Fruit fly (Drosophila melanogaster) whole organism, embryonic: ENCODE measurements around the gene scrt.
A peak's percentile ranks its signal among the peaks of the same experiment; 100 is the strongest.

Experiments
- Abd-B ChIP-seq: fragments of 200-800 bp; sonication (Bioruptor generic); optimal IDR thresholded peaks from 2 replicates; lab custom pipeline; 2018; ENCODE audit warnings: missing biosample characterization, mild to moderate bottlenecking, missing genetic modification characterization, moderate library complexity
- Blimp-1 ChIP-seq: fragments of 200-800 bp; sonication (Bioruptor generic); optimal IDR thresholded peaks from 3 replicates; lab custom pipeline; 2018; ENCODE audit warnings: missing biosample characterization, missing genetic modification characterization, mild to moderate bottlenecking, moderate library complexity, missing genetic modification reagents
- CG10565 ChIP-seq: fragments of 200-800 bp; sonication (Bioruptor generic); optimal IDR thresholded peaks from 3 replicates; lab custom pipeline; 2016; ENCODE audit warnings: missing biosample characterization, mild to moderate bottlenecking, missing genetic modification characterization
- CG11696 ChIP-seq: fragments of 200-800 bp; sonication (Bioruptor generic); IDR thresholded peaks from 2 replicates; pipeline ENCODE4 v1.3.6; 2022; ENCODE audit warnings: missing biosample characterization, missing genetic modification characterization
- CG12155 ChIP-seq: fragments of 200-800 bp; sonication (Bioruptor generic); optimal IDR thresholded peaks from 3 replicates; lab custom pipeline; 2016; ENCODE audit warnings: missing biosample characterization, missing genetic modification characterization
- CG13624 ChIP-seq: fragments of 200-800 bp; sonication (Bioruptor generic); optimal IDR thresholded peaks from 2 replicates; lab custom pipeline; 2016; ENCODE audit warnings: missing biosample characterization, missing genetic modification characterization
- CG13775 ChIP-seq: fragments of 200-800 bp; sonication (Bioruptor generic); optimal IDR thresholded peaks from 3 replicates; lab custom pipeline; 2017; ENCODE audit warnings: missing biosample characterization, mild to moderate bottlenecking, missing genetic modification characterization
- CG1792 ChIP-seq: fragments of 200-800 bp; sonication (Bioruptor generic); optimal IDR thresholded peaks from 2 replicates; lab custom pipeline; 2016; ENCODE audit warnings: missing biosample characterization, missing genetic modification characterization
- CG1832 ChIP-seq: fragments of 200-800 bp; sonication (Bioruptor generic); optimal IDR thresholded peaks from 2 replicates; lab custom pipeline; 2017; ENCODE audit warnings: missing biosample characterization, mild to moderate bottlenecking, missing genetic modification characterization, inconsistent platforms
- CG31388 ChIP-seq: fragments of 200-800 bp; sonication (Bioruptor generic); optimal IDR thresholded peaks from 2 replicates; lab custom pipeline; 2016; ENCODE audit warnings: missing biosample characterization, missing genetic modification characterization
- CG4854 ChIP-seq: fragments of 200-800 bp; sonication (Bioruptor generic); optimal IDR thresholded peaks from 2 replicates; lab custom pipeline; 2016; ENCODE audit warnings: missing biosample characterization, missing genetic modification characterization, inconsistent platforms
- CG7928 ChIP-seq: fragments of 200-800 bp; sonication (Bioruptor generic); optimal IDR thresholded peaks from 2 replicates; lab custom pipeline; 2017; ENCODE audit warnings: missing biosample characterization, mild to moderate bottlenecking, missing genetic modification characterization
- Ets65A ChIP-seq: fragments of 200-800 bp; sonication (Bioruptor generic); peaks from one replicate; lab custom pipeline; 2016; ENCODE audit warnings: missing biosample characterization, missing genetic modification characterization
- HmgZ ChIP-seq: fragments of 200-800 bp; sonication (Bioruptor generic); optimal IDR thresholded peaks from 2 replicates; lab custom pipeline; 2018; ENCODE audit warnings: missing biosample characterization, mild to moderate bottlenecking, missing genetic modification characterization
- Hmx ChIP-seq: fragments of 200-800 bp; sonication (Bioruptor generic); optimal IDR thresholded peaks from 2 replicates; lab custom pipeline; 2016; ENCODE audit warnings: missing biosample characterization, missing genetic modification characterization
- NFAT ChIP-seq: fragments of 200-800 bp; sonication (Bioruptor generic); IDR thresholded peaks from 2 replicates; pipeline ENCODE4 v1.3.6; 2022; ENCODE audit warnings: missing biosample characterization, missing genetic modification characterization
- Neu2 ChIP-seq: fragments of 200-800 bp; sonication (Bioruptor generic); optimal IDR thresholded peaks from 3 replicates; lab custom pipeline; 2016; ENCODE audit warnings: missing biosample characterization, missing genetic modification characterization, borderline replicate concordance
- Pdp1 ChIP-seq, 2 experiments: fragments of 200-800 bp; sonication (Bioruptor generic); optimal IDR thresholded peaks; 3 replicates each; lab custom pipeline; 2016; ENCODE audit warnings: missing biosample characterization in 2 of 2, missing genetic modification characterization in 2 of 2, mild to moderate bottlenecking in 1 of 2, moderate library complexity in 1 of 2
- Taf1 ChIP-seq: fragments of 200-800 bp; sonication (Bioruptor generic); IDR thresholded peaks from 2 replicates; pipeline ENCODE4 v1.3.6; 2022; ENCODE audit warnings: missing biosample characterization, missing genetic modification characterization
- Trl ChIP-seq, 3 experiments: fragments of >200 bp in 2 of 3; fragments of 200-800 bp in 1 of 3; sonication (Bioruptor generic) in 1 of 3; optimal IDR thresholded peaks; 2 replicates in 1 of 3; 3 replicates in 2 of 3; lab custom pipeline; 2016 to 2017; ENCODE audit warnings: missing biosample characterization in 1 of 3, missing genetic modification characterization in 1 of 3
- abd-A ChIP-seq: fragments of 200-800 bp; sonication (Bioruptor generic); optimal IDR thresholded peaks from 3 replicates; lab custom pipeline; 2019; ENCODE audit warnings: missing biosample characterization, mild to moderate bottlenecking, missing genetic modification characterization, moderate library complexity
- cad ChIP-seq: fragments of >200 bp; optimal IDR thresholded peaks from 2 replicates; lab custom pipeline; 2017; ENCODE audit warnings: missing biosample characterization, missing genetic modification characterization
- cas ChIP-seq: fragments of 200-800 bp; sonication (Bioruptor generic); IDR thresholded peaks from 2 replicates; pipeline ENCODE4 v1.3.6; 2022; ENCODE audit warnings: missing biosample characterization, missing genetic modification characterization
- cg ChIP-seq: fragments of 200-800 bp; sonication (Bioruptor generic); optimal IDR thresholded peaks from 3 replicates; lab custom pipeline; 2019; ENCODE audit warnings: missing biosample characterization, mild to moderate bottlenecking, missing genetic modification characterization, moderate library complexity
- croc ChIP-seq: fragments of 200-800 bp; sonication (Bioruptor generic); conservative IDR thresholded peaks from 3 replicates; pipeline ENCODE4 v1.3.6; 2022; ENCODE audit warnings: missing biosample characterization, missing genetic modification characterization
- crol ChIP-seq: fragments of 200-800 bp; sonication (Bioruptor generic); IDR thresholded peaks from 2 replicates; pipeline ENCODE4 v1.3.6; 2022; ENCODE audit warnings: missing biosample characterization, missing genetic modification characterization
- eve ChIP-seq, 2 experiments: fragments of >200 bp; optimal IDR thresholded peaks; 2 replicates each; lab custom pipeline; 2017; ENCODE audit warnings: missing biosample characterization in 2 of 2, missing genetic modification characterization in 2 of 2
- ewg ChIP-seq: fragments of 200-800 bp; sonication (Bioruptor generic); optimal IDR thresholded peaks from 3 replicates; lab custom pipeline; 2017; ENCODE audit warnings: mild to moderate bottlenecking, missing biosample characterization, missing genetic modification reagents, missing genetic modification characterization
- gfzf ChIP-seq: fragments of 200-800 bp; sonication (Bioruptor generic); optimal IDR thresholded peaks from 2 replicates; lab custom pipeline; 2016; ENCODE audit warnings: missing biosample characterization, mild to moderate bottlenecking, missing genetic modification characterization, moderate library complexity
- grau ChIP-seq: fragments of 200-800 bp; optimal IDR thresholded peaks from 3 replicates; lab custom pipeline; 2019; ENCODE audit warnings: missing biosample characterization, mild to moderate bottlenecking, missing genetic modification characterization, moderate library complexity
- nerfin-1 ChIP-seq: fragments of 200-800 bp; sonication (Bioruptor generic); optimal IDR thresholded peaks from 3 replicates; lab custom pipeline; 2019; ENCODE audit warnings: missing biosample characterization, mild to moderate bottlenecking, missing genetic modification characterization, moderate library complexity
- p53 ChIP-seq: fragments of 200-800 bp; sonication (Bioruptor generic); optimal IDR thresholded peaks from 2 replicates; lab custom pipeline; 2016; ENCODE audit warnings: missing biosample characterization, missing genetic modification characterization
- pfk ChIP-seq: fragments of 200-800 bp; sonication (Bioruptor generic); optimal IDR thresholded peaks from 2 replicates; lab custom pipeline; 2018; ENCODE audit warnings: missing biosample characterization, mild to moderate bottlenecking, missing genetic modification characterization, moderate library complexity
- run ChIP-seq: fragments of 200-800 bp; sonication (Bioruptor generic); optimal IDR thresholded peaks from 3 replicates; lab custom pipeline; 2018; ENCODE audit warnings: missing biosample characterization, mild to moderate bottlenecking, missing genetic modification characterization
- scrt ChIP-seq: fragments of 200-800 bp; sonication (Bioruptor generic); optimal IDR thresholded peaks from 2 replicates; lab custom pipeline; 2018; ENCODE audit warnings: missing biosample characterization, mild to moderate bottlenecking, missing genetic modification characterization, moderate library complexity
- seq ChIP-seq: fragments of 200-800 bp; sonication (Bioruptor generic); IDR thresholded peaks from 2 replicates; pipeline ENCODE4 v1.3.6; 2022; ENCODE audit warnings: missing biosample characterization, missing genetic modification characterization
- slbo ChIP-seq: fragments of 200-800 bp; sonication (Bioruptor generic); IDR thresholded peaks from 2 replicates; pipeline ENCODE4 v1.3.6; 2022; ENCODE audit warnings: missing biosample characterization, missing genetic modification characterization
- tap ChIP-seq: fragments of 200-800 bp; optimal IDR thresholded peaks from 3 replicates; lab custom pipeline; 2019; ENCODE audit warnings: missing biosample characterization, mild to moderate bottlenecking, missing genetic modification characterization, moderate library complexity
- trem ChIP-seq: fragments of 200-800 bp; optimal IDR thresholded peaks from 3 replicates; lab custom pipeline; 2019; ENCODE audit warnings: missing biosample characterization, mild to moderate bottlenecking, missing genetic modification characterization, moderate library complexity
- twi ChIP-seq: fragments of 200-800 bp; optimal IDR thresholded peaks from 2 replicates; lab custom pipeline; 2019; ENCODE audit warnings: missing biosample characterization, mild to moderate bottlenecking, missing genetic modification characterization, moderate library complexity

The scrt gene

DNA sequence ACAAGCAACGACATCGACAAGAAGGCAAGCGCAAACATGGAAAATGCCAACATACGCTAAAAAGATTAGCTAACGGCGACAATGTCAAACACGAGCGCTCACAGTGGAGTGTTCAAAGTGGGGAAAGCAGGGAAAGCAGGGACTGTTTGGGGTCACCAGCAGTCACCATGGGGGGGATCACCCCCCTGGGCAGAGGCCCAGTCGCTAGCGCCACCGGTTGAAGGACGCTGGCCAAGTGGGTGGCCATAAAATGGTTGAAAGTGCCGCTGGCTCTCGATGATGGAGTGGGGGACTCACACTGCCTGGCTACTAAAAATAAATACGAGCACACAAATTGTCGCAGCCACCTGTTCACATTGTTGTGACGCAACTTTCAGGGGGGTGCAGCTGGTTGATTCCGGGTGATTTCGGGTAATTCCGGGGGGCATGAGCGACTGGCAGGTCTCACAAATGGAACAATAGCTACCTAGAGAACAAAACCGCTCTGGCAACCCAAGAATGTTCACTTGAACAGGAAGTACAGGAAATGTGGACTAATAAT, 22.7 kb upstream of the scrt start (continued):
- TF ChIP-seq CG4854 (GFP tag; lab: Kevin White, UChicago) (no peak), CG10565 (GFP tag; lab: Kevin White, UChicago) (no peak), HmgZ (tag; lab: Kevin White, UChicago) (no peak), CG13624 (GFP tag; lab: Kevin White, UChicago) (no peak), abd-A (tag; lab: Kevin White, UChicago) (peak; percentile 69), twi (no peak), CG11696 (no peak), Blimp-1 (GFP tag; lab: Kevin White, UChicago) (no peak), CG7928 (GFP tag; lab: Kevin White, UChicago) (no peak), run (tag; lab: Kevin White, UChicago) (no peak), cad (GFP tag; lab: Kevin White, UChicago) (no peak), gfzf (GFP tag; lab: Kevin White, UChicago) (no peak), Taf1 (no peak), Pdp1 (GFP tag; optimal IDR thresholded peaks at IDR 0.05; lab: Kevin White, UChicago) (peak in 1 of 2 experiments; percentile 53), CG31388 (GFP tag; lab: Kevin White, UChicago) (no peak), CG13775 (GFP tag; lab: Kevin White, UChicago) (no peak), Hmx (no peak), croc (no peak), pfk (GFP tag; lab: Kevin White, UChicago) (no peak), crol (GFP tag; lab: Robert Waterston, UW) (peak; percentile 55), trem (tag; lab: Kevin White, UChicago) (no peak), slbo (GFP tag; lab: Robert Waterston, UW) (no peak), p53 (no peak)

DNA sequence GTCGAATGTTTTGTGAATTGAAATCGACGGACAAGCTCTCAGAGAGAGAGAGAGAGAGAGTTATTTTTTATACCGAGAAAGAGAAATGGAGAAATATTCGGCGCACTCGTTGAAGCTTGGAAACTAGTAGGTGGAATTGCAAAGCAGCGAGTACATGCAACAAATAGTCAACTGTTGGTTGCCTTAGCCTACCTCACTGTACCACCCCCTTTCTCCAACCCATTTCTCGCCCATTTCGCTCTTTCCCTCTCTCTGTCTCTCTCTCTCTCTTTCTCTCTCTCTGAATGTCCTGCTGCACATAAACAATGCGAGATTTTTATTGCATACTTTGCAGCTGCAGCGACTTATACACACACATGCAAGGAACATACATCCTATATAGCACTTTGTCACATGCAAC, 19.7 kb upstream of the scrt start:
- TF ChIP-seq scrt (GFP tag; lab: Kevin White, UChicago), result peak; percentile 100
- peak; percentile 51 for TF ChIP-seq grau (tag; lab: Kevin White, UChicago)
- peak; percentile 31; the same call in 1 of the 2 replicates for TF ChIP-seq seq (GFP tag; lab: Robert Waterston, UW)
- TF ChIP-seq Trl (optimal IDR thresholded peaks at IDR 0.05; lab: Kevin White, UChicago), result peak; percentile 80 to 82
- TF ChIP-seq Trl (GFP tag; optimal IDR thresholded peaks at IDR 0.05; lab: Kevin White, UChicago), result no peak
- peak; percentile 9 for TF ChIP-seq nerfin-1
- 0 out of 2 replicates have a peak, but pooled peaks have one; percentile 19 for TF ChIP-seq crol (GFP tag; lab: Robert Waterston, UW)
- TF ChIP-seq CG1832 (GFP tag; lab: Kevin White, UChicago), result peak; percentile 54
- peak; percentile 91 for TF ChIP-seq CG12155 (GFP tag; lab: Kevin White, UChicago)
- TF ChIP-seq Neu2 (GFP tag; lab: Kevin White, UChicago), result no peak
- TF ChIP-seq cg, result peak; percentile 41
- peak; percentile 48 for TF ChIP-seq ewg (GFP tag; lab: Kevin White, UChicago)
- TF ChIP-seq CG1792 (GFP tag; lab: Kevin White, UChicago), result no peak
- no peak for TF ChIP-seq cas (GFP tag; lab: Robert Waterston, UW)
- TF ChIP-seq, all 482 proteins: peak for 10

DNA sequence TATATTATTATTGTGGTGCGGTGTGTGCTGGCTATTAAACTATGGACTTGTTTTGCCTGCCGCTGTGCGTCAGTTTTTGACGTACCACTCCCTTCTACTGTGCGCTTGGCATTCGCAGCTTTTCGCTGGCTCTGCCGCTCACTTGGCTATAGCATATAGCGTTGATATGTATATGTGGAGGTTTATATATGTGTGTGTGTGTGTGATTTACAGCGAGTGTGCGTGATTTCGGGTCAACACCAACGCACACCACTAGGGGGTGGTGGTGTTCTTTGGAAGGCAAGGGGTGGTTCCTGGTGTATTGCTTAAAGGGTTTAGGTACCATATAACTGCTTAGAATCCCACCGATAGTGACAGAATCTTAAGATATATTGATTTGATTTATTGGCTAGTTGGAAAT, 19.0 kb upstream of the scrt start, which contains the start of gene CG12605:
Gene CG12605 (minus strand): TSS at position 101 of the 400 bp plus-strand sequence.
- peak; percentile 52 for TF ChIP-seq Ets65A (GFP tag; lab: Kevin White, UChicago)
- TF ChIP-seq cg, result peak; percentile 44
- TF ChIP-seq Abd-B (GFP tag; lab: Kevin White, UChicago), result no peak
- 0 out of 2 replicates have a peak, but pooled peaks have one; percentile 23 for TF ChIP-seq seq (GFP tag; lab: Robert Waterston, UW)
- TF ChIP-seq tap, result no peak
- 0 out of 2 replicates have a peak, but pooled peaks have one; percentile 6 for TF ChIP-seq NFAT
- no peak for TF ChIP-seq eve (GFP tag; optimal IDR thresholded peaks at IDR 0.05; lab: Kevin White, UChicago)
